Fruit fly (Drosophila melanogaster) whole organism, prepupa: ENCODE results near the gene CG13239.

Experiments used
- Blimp-1 ChIP-seq: fragments of 200-800 bp; sonication (Bioruptor generic); optimal IDR thresholded peaks from 3 replicates; lab custom pipeline; 2017; ENCODE audit warnings: missing biosample characterization, missing genetic modification characterization, mild to moderate bottlenecking, moderate library complexity, missing genetic modification reagents
- CG10669 ChIP-seq: fragments of 200-800 bp; sonication (Bioruptor generic); optimal IDR thresholded peaks from 3 replicates; lab custom pipeline; 2018; ENCODE audit warnings: missing biosample characterization, mild to moderate bottlenecking, missing genetic modification characterization, moderate library complexity
- CG11294 ChIP-seq: fragments of 200-800 bp; sonication (Bioruptor generic); IDR thresholded peaks from 2 replicates; pipeline ENCODE4 v1.3.6; 2022; ENCODE audit warnings: missing biosample characterization, missing genetic modification characterization
- CG11762 ChIP-seq: fragments of 200-800 bp; sonication (Bioruptor generic); optimal IDR thresholded peaks from 3 replicates; lab custom pipeline; 2016; ENCODE audit warnings: missing biosample characterization, missing genetic modification characterization; ENCODE audit not compliant: insufficient read depth
- CG15336 ChIP-seq: fragments of 200-800 bp; sonication (Bioruptor generic); IDR thresholded peaks from 2 replicates; pipeline ENCODE4 v1.3.6; 2022; ENCODE audit warnings: missing biosample characterization, missing genetic modification characterization
- CG1621 ChIP-seq: fragments of 200-800 bp; sonication (Bioruptor generic); optimal IDR thresholded peaks from 3 replicates; lab custom pipeline; 2018; ENCODE audit warnings: missing biosample characterization, mild to moderate bottlenecking, missing genetic modification characterization
- CG16779 ChIP-seq: fragments of 200-800 bp; sonication (Bioruptor generic); optimal IDR thresholded peaks from 3 replicates; lab custom pipeline; 2017; ENCODE audit warnings: missing biosample characterization, mild to moderate bottlenecking, missing genetic modification characterization
- CG3032 ChIP-seq: fragments of 200-800 bp; optimal IDR thresholded peaks from 2 replicates; lab custom pipeline; 2019; ENCODE audit warnings: missing biosample characterization, mild to moderate bottlenecking, missing genetic modification characterization, moderate library complexity
- CG31627 ChIP-seq: fragments of 200-800 bp; sonication (Bioruptor generic); optimal IDR thresholded peaks from 3 replicates; lab custom pipeline; 2016; ENCODE audit warnings: missing biosample characterization, missing genetic modification characterization
- CG32006 ChIP-seq: fragments of 200-800 bp; sonication (Bioruptor generic); optimal IDR thresholded peaks from 3 replicates; lab custom pipeline; 2017; ENCODE audit warnings: missing biosample characterization, mild to moderate bottlenecking, missing genetic modification characterization
- CG34406 ChIP-seq: fragments of 200-800 bp; sonication (Bioruptor generic); optimal IDR thresholded peaks from 3 replicates; lab custom pipeline; 2016; ENCODE audit warnings: missing biosample characterization, missing genetic modification characterization
- CG3919 ChIP-seq: fragments of 200-800 bp; sonication (Bioruptor generic); optimal IDR thresholded peaks from 3 replicates; lab custom pipeline; 2016; ENCODE audit warnings: missing biosample characterization, missing genetic modification characterization
- CG4318 ChIP-seq: fragments of 200-800 bp; sonication (Bioruptor generic); optimal IDR thresholded peaks from 3 replicates; lab custom pipeline; 2017; ENCODE audit warnings: missing biosample characterization, mild to moderate bottlenecking, missing genetic modification characterization
- CG6163 ChIP-seq: fragments of 200-800 bp; sonication (Bioruptor generic); IDR thresholded peaks from 3 replicates; pipeline ENCODE4 v1.3.6; 2022; ENCODE audit warnings: missing biosample characterization, missing genetic modification characterization
- CG6276 ChIP-seq: fragments of 200-800 bp; sonication (Bioruptor generic); optimal IDR thresholded peaks from 2 replicates; lab custom pipeline; 2017; ENCODE audit warnings: missing biosample characterization, mild to moderate bottlenecking, missing genetic modification characterization
- CG6808 ChIP-seq: fragments of 200-800 bp; sonication (Bioruptor generic); optimal IDR thresholded peaks from 3 replicates; lab custom pipeline; 2017; ENCODE audit warnings: missing biosample characterization, missing genetic modification characterization, mild to moderate bottlenecking, moderate library complexity, missing genetic modification reagents
- CG6854 ChIP-seq: fragments of 200-800 bp; sonication (Bioruptor generic); optimal IDR thresholded peaks from 2 replicates; lab custom pipeline; 2017; ENCODE audit warnings: missing biosample characterization, mild to moderate bottlenecking, missing genetic modification characterization
- CG7368 ChIP-seq: fragments of 200-800 bp; sonication (Bioruptor generic); optimal IDR thresholded peaks from 3 replicates; lab custom pipeline; 2016; ENCODE audit warnings: missing biosample characterization, missing genetic modification characterization
- CG8119 ChIP-seq: fragments of 200-800 bp; sonication (Bioruptor generic); IDR thresholded peaks from 3 replicates; pipeline ENCODE4 v1.3.6; 2022; ENCODE audit warnings: missing biosample characterization, missing genetic modification characterization
- CG8632 ChIP-seq: fragments of 200-800 bp; sonication (Bioruptor generic); optimal IDR thresholded peaks from 3 replicates; lab custom pipeline; 2016; ENCODE audit warnings: missing biosample characterization, missing genetic modification characterization
- CG9139 ChIP-seq: fragments of 200-800 bp; sonication (Bioruptor generic); optimal IDR thresholded peaks from 3 replicates; lab custom pipeline; 2017; ENCODE audit warnings: missing biosample characterization, mild to moderate bottlenecking, missing genetic modification characterization
- Eip75B ChIP-seq: fragments of 200-800 bp; sonication (Bioruptor generic); optimal IDR thresholded peaks from 3 replicates; lab custom pipeline; 2016; ENCODE audit warnings: missing biosample characterization, missing genetic modification characterization
- Eip78C ChIP-seq: fragments of 200-800 bp; sonication (Bioruptor generic); peaks from one replicate; lab custom pipeline; 2016; ENCODE audit warnings: missing biosample characterization, missing genetic modification characterization
- Eip93F ChIP-seq: fragments of 200-800 bp; sonication (Bioruptor generic); optimal IDR thresholded peaks from 2 replicates; lab custom pipeline; 2016; ENCODE audit warnings: missing biosample characterization, mild to moderate bottlenecking, missing genetic modification characterization
- Ets21C ChIP-seq: fragments of 200-800 bp; sonication (Bioruptor generic); optimal IDR thresholded peaks from 3 replicates; lab custom pipeline; 2016; ENCODE audit warnings: missing biosample characterization, missing genetic modification characterization
- Ets96B ChIP-seq: fragments of 200-800 bp; optimal IDR thresholded peaks from 2 replicates; lab custom pipeline; 2019; ENCODE audit warnings: missing biosample characterization, mild to moderate bottlenecking, missing genetic modification characterization, moderate library complexity
- Gug ChIP-seq: fragments of 200-800 bp; sonication (Bioruptor generic); IDR thresholded peaks from 2 replicates; pipeline ENCODE4 v1.3.6; 2022; ENCODE audit warnings: missing biosample characterization, missing genetic modification characterization
- Hr38 ChIP-seq: sonication (Bioruptor generic); optimal IDR thresholded peaks from 2 replicates; lab custom pipeline; 2016; ENCODE audit warnings: missing biosample characterization, missing genetic modification characterization
- Hr4 ChIP-seq: fragments of 200-800 bp; sonication (Bioruptor generic); optimal IDR thresholded peaks from 3 replicates; lab custom pipeline; 2016; ENCODE audit warnings: missing biosample characterization, missing genetic modification characterization
- Lpt ChIP-seq: fragments of 200-800 bp; sonication (Bioruptor generic); optimal IDR thresholded peaks from 3 replicates; lab custom pipeline; 2016; ENCODE audit warnings: missing biosample characterization, missing genetic modification characterization
- Met ChIP-seq: fragments of 200-800 bp; sonication (Bioruptor generic); optimal IDR thresholded peaks from 3 replicates; lab custom pipeline; 2016; ENCODE audit warnings: missing biosample characterization, missing genetic modification characterization
- Sox102F ChIP-seq: fragments of 200-800 bp; sonication (Bioruptor generic); optimal IDR thresholded peaks from 2 replicates; lab custom pipeline; 2016; ENCODE audit warnings: missing biosample characterization, mild to moderate bottlenecking, missing genetic modification characterization
- Sox14 ChIP-seq: fragments of 200-800 bp; sonication (Bioruptor generic); optimal IDR thresholded peaks from 3 replicates; lab custom pipeline; 2016; ENCODE audit warnings: missing biosample characterization, missing genetic modification characterization
- Sox15 ChIP-seq: fragments of 200-800 bp; sonication (Bioruptor generic); optimal IDR thresholded peaks from 3 replicates; lab custom pipeline; 2016; ENCODE audit warnings: missing biosample characterization, missing genetic modification characterization
- achi ChIP-seq: fragments of 200-800 bp; sonication (Bioruptor generic); optimal IDR thresholded peaks from 3 replicates; lab custom pipeline; 2016; ENCODE audit warnings: missing biosample characterization, missing genetic modification characterization
- acj6 ChIP-seq: fragments of 200-800 bp; sonication (Bioruptor generic); optimal IDR thresholded peaks from 3 replicates; lab custom pipeline; 2016; ENCODE audit warnings: missing biosample characterization, missing genetic modification characterization
- dac ChIP-seq: fragments of 200-800 bp; sonication (Bioruptor generic); optimal IDR thresholded peaks from 2 replicates; lab custom pipeline; 2017; ENCODE audit warnings: missing biosample characterization, mild to moderate bottlenecking, missing genetic modification characterization
- dsx ChIP-seq: fragments of 200-800 bp; optimal IDR thresholded peaks from 3 replicates; lab custom pipeline; 2019; ENCODE audit warnings: missing biosample characterization, mild to moderate bottlenecking, missing genetic modification characterization, moderate library complexity; ENCODE audit not compliant: poor library complexity, severe bottlenecking
- eg ChIP-seq: fragments of 200-800 bp; sonication (Bioruptor generic); IDR thresholded peaks from 3 replicates; pipeline ENCODE4 v1.3.6; 2022; ENCODE audit warnings: missing biosample characterization, missing genetic modification characterization
- esn ChIP-seq: fragments of 200-800 bp; sonication (Bioruptor generic); optimal IDR thresholded peaks from 2 replicates; lab custom pipeline; 2016; ENCODE audit warnings: missing biosample characterization, mild to moderate bottlenecking, missing genetic modification characterization, moderate library complexity
- fd59A ChIP-seq: fragments of 200-800 bp; sonication (Bioruptor generic); optimal IDR thresholded peaks from 2 replicates; lab custom pipeline; 2017; ENCODE audit warnings: missing biosample characterization, mild to moderate bottlenecking, missing genetic modification characterization, missing genetic modification reagents
- fkh ChIP-seq: fragments of 200-800 bp; sonication (Bioruptor generic); optimal IDR thresholded peaks from 3 replicates; lab custom pipeline; 2017; ENCODE audit warnings: missing biosample characterization, mild to moderate bottlenecking, missing genetic modification characterization, moderate library complexity
- net ChIP-seq: fragments of 200-800 bp; sonication (Bioruptor generic); optimal IDR thresholded peaks from 3 replicates; lab custom pipeline; 2016; ENCODE audit warnings: missing biosample characterization, missing genetic modification characterization
- salr ChIP-seq, 2 experiments: fragments of 200-800 bp; sonication (Bioruptor generic); optimal IDR thresholded peaks; 3 replicates each; lab custom pipeline; 2016 to 2018; ENCODE audit warnings: missing biosample characterization in 2 of 2, missing genetic modification characterization in 2 of 2, mild to moderate bottlenecking in 1 of 2
- spab ChIP-seq: fragments of 200-800 bp; sonication (Bioruptor generic); optimal IDR thresholded peaks from 2 replicates; lab custom pipeline; 2017; ENCODE audit warnings: missing biosample characterization, mild to moderate bottlenecking, missing genetic modification characterization, missing genetic modification reagents
- ss ChIP-seq, 2 experiments: fragments of 200-800 bp; sonication (Bioruptor generic); optimal IDR thresholded peaks; 2 replicates in 1 of 2; 3 replicates in 1 of 2; lab custom pipeline; 2017 to 2018; ENCODE audit warnings: mild to moderate bottlenecking in 2 of 2, missing biosample characterization in 2 of 2, missing genetic modification characterization in 2 of 2, moderate library complexity in 1 of 2
- svp ChIP-seq: fragments of 200-800 bp; sonication (Bioruptor generic); peaks from one replicate; lab custom pipeline; 2016; ENCODE audit warnings: missing biosample characterization, missing genetic modification characterization
- topi ChIP-seq: fragments of 200-800 bp; sonication (Bioruptor generic); optimal IDR thresholded peaks from 3 replicates; lab custom pipeline; 2016; ENCODE audit warnings: missing biosample characterization, missing genetic modification characterization
- vri ChIP-seq: fragments of 200-800 bp; sonication (Bioruptor generic); optimal IDR thresholded peaks from 3 replicates; lab custom pipeline; 2016; ENCODE audit warnings: missing biosample characterization, mild to moderate bottlenecking, missing genetic modification characterization

Gene CG13239

DNA sequence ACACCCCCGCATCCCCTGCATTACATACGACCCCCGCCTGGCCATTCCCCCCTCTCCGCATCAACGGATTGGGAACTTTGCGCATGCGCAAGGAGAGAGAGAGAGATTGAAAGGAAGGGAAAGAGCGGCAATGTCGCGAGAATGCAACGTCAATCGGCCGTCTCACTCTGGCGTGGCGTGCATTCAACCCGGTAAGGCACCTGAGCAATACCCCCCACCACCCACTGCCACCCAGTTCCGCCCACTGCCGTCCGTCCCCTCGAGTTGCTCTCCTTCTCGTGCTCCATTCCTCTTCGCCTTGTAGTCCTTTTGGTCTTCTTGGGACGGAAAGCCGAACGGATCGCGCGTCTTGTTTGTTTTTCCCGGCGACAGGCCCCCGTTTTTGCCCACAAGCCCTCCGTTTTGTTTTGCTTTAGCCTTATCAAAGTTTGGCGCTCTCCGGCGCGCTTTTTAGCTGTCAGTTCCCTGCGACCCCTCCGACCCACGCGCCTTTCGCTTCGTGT lies 20.8 kb upstream of the CG13239 start:
- no peak for TF ChIP-seq Hr4
- peak; percentile 16 for TF ChIP-seq CG10669 (GFP tag; lab: Kevin White, UChicago)
- TF ChIP-seq ss (GFP tag; optimal IDR thresholded peaks at IDR 0.05; lab: Kevin White, UChicago) = peak; percentile 79 to 80
- no peak for TF ChIP-seq CG11294
- no peak for TF ChIP-seq CG4318 (GFP tag; lab: Kevin White, UChicago)
- peak; percentile 26 for TF ChIP-seq Sox14 (GFP tag; lab: Kevin White, UChicago)
- 0 out of 2 replicates have a peak, but pooled peaks have one; percentile 17 for TF ChIP-seq CG15336 (GFP tag; lab: Robert Waterston, UW)
- no peak for TF ChIP-seq Hr38
- TF ChIP-seq svp (GFP tag; lab: Kevin White, UChicago) = peak; percentile 87
- peak; percentile 13 for TF ChIP-seq dac (GFP tag; lab: Kevin White, UChicago)
- TF ChIP-seq CG32006 (GFP tag; lab: Kevin White, UChicago) = peak; percentile 33
- peak; percentile 33 for TF ChIP-seq CG34406 (GFP tag; lab: Kevin White, UChicago)
- peak; percentile 75 for TF ChIP-seq CG6808 (GFP tag; lab: Kevin White, UChicago)
- peak; percentile 57 for TF ChIP-seq eg
- no peak for TF ChIP-seq Ets21C (GFP tag; lab: Kevin White, UChicago)
- peak; percentile 72 for TF ChIP-seq Blimp-1 (GFP tag; lab: Kevin White, UChicago)
- TF ChIP-seq CG3032 = peak; percentile 52
- TF ChIP-seq CG16779 = peak; percentile 11
- TF ChIP-seq CG6854 (GFP tag; lab: Kevin White, UChicago) = peak; percentile 74
- peak; percentile 44; the same call in 2 of the 3 replicates for TF ChIP-seq CG8119 (GFP tag; lab: Robert Waterston, UW)
- peak; percentile 44 for TF ChIP-seq CG7368 (GFP tag; lab: Kevin White, UChicago)
- no peak for TF ChIP-seq Sox15 (GFP tag; lab: Kevin White, UChicago)
- TF ChIP-seq dsx = peak; percentile 47
- TF ChIP-seq Sox102F = no peak
- peak; percentile 21 for TF ChIP-seq CG3919
- peak; percentile 27 for TF ChIP-seq Met (GFP tag; lab: Kevin White, UChicago)
- TF ChIP-seq topi (GFP tag; lab: Kevin White, UChicago) = peak; percentile 27
- TF ChIP-seq CG6276 (GFP tag; lab: Kevin White, UChicago) = peak; percentile 26
- peak; percentile 20 for TF ChIP-seq fkh (GFP tag; lab: Kevin White, UChicago)
- no peak for TF ChIP-seq Eip93F (GFP tag; lab: Kevin White, UChicago)
- TF ChIP-seq CG8632 (GFP tag; lab: Kevin White, UChicago) = peak; percentile 1
- no peak for TF ChIP-seq CG31627
- peak; percentile 73 for TF ChIP-seq CG1621 (tag; lab: Kevin White, UChicago)
- TF ChIP-seq vri (GFP tag; lab: Kevin White, UChicago) = peak; percentile 72
- TF ChIP-seq Ets96B (tag; lab: Kevin White, UChicago) = peak; percentile 46
- peak; percentile 68 for TF ChIP-seq Eip78C (GFP tag; lab: Kevin White, UChicago)
- TF ChIP-seq salr (GFP tag; optimal IDR thresholded peaks at IDR 0.05; lab: Kevin White, UChicago) = peak; percentile 8 to 51
- peak; percentile 74 for TF ChIP-seq CG9139
- peak; percentile 19 for TF ChIP-seq CG11762 (GFP tag; lab: Kevin White, UChicago)
- peak; percentile 69 for TF ChIP-seq spab
- TF ChIP-seq esn (GFP tag; lab: Kevin White, UChicago) = no peak
- peak; percentile 46 for TF ChIP-seq fd59A (GFP tag; lab: Kevin White, UChicago)
- peak; percentile 16 for TF ChIP-seq net
- peak; percentile 12 for TF ChIP-seq achi (GFP tag; lab: Kevin White, UChicago)
- TF ChIP-seq Eip75B (GFP tag; lab: Kevin White, UChicago) = peak; percentile 24
- no peak for TF ChIP-seq acj6 (GFP tag; lab: Kevin White, UChicago)
- TF ChIP-seq Gug (GFP tag; lab: Robert Waterston, UW) = 0 out of 2 replicates have a peak, but pooled peaks have one; percentile 9
- TF ChIP-seq Lpt (GFP tag; lab: Kevin White, UChicago) = peak; percentile 63
- peak; percentile 73; the same call in 2 of the 3 replicates for TF ChIP-seq CG6163 (GFP tag; lab: Robert Waterston, UW)
